Worm (Caenorhabditis elegans) whole organism, L3 larva: Measurements from ENCODE around the gene Y19D2B.2.
A peak's percentile ranks its signal among the peaks of the same experiment; 100 is the strongest.

ENCODE experiments used
- ama-1 ChIP-seq: fragments of 150-350 bp; optimal IDR thresholded peaks from 2 replicates; lab custom pipeline; 2018
- ceh-28 ChIP-seq: fragments of 150-350 bp; optimal IDR thresholded peaks from 2 replicates; lab custom pipeline; 2014; ENCODE audit warnings: missing biosample characterization, missing genetic modification reagents, missing genetic modification characterization
- egl-5 ChIP-seq: fragments of 150-350 bp; optimal IDR thresholded peaks from 2 replicates; lab custom pipeline; 2017; ENCODE audit warnings: missing biosample characterization, missing genetic modification reagents, missing genetic modification characterization, inconsistent platforms
- elt-2 ChIP-seq: sonication (generic microtip); optimal IDR thresholded peaks from 2 replicates; lab custom pipeline; 2016; ENCODE audit warnings: missing genetic modification reagents, mild to moderate bottlenecking, missing genetic modification characterization, missing compliant biosample characterization
- nfya-1 ChIP-seq: sonication (generic microtip); optimal IDR thresholded peaks from 2 replicates; lab custom pipeline; 2017; ENCODE audit warnings: missing genetic modification characterization, mild to moderate bottlenecking, missing compliant biosample characterization, antibody characterized with exemption, moderate library complexity; ENCODE audit not compliant: insufficient read depth
- nhr-237 ChIP-seq: fragments of 150-350 bp; optimal IDR thresholded peaks from 2 replicates; lab custom pipeline; 2014; ENCODE audit warnings: missing biosample characterization, missing genetic modification characterization
- nhr-25 ChIP-seq: sonication (generic microtip); optimal IDR thresholded peaks from 2 replicates; lab custom pipeline; 2017; ENCODE audit warnings: missing biosample characterization, missing genetic modification characterization
- nhr-76 ChIP-seq: fragments of 150-350 bp; sonication (generic microtip); optimal IDR thresholded peaks from 5 replicates; lab custom pipeline; 2014; ENCODE audit warnings: missing biosample characterization, missing genetic modification characterization
- nhr-77 ChIP-seq: fragments of 150-350 bp; optimal IDR thresholded peaks from 2 replicates; lab custom pipeline; 2014; ENCODE audit warnings: missing biosample characterization, missing genetic modification characterization
- snpc-4 ChIP-seq: fragments of 150-350 bp; optimal IDR thresholded peaks from 2 replicates; lab custom pipeline; 2014; ENCODE audit warnings: missing biosample characterization, missing genetic modification characterization

ce11 chrII:10949383-10949782, 25.3 kb downstream of the Y19D2B.2 start:
- TF ChIP-seq nhr-25 (tag; lab: Kevin White, UChicago) (no peak), nhr-77 (tag; lab: Kevin White, UChicago) (no peak), snpc-4 (tag; lab: Kevin White, UChicago) (no peak), nfya-1 (tag; lab: Kevin White, UChicago) (no peak), ceh-28 (tag; lab: Kevin White, UChicago) (no peak), ama-1 (lab: Kevin White, UChicago) (no peak), nhr-237 (no peak), elt-2 (peak; percentile 56), egl-5 (tag; lab: Kevin White, UChicago) (no peak), nhr-76 (tag; lab: Kevin White, UChicago) (no peak)
